Worm (Caenorhabditis elegans) whole organism, L1 larva: Measurements from ENCODE around the gene F11D5.6.

Experiments used
- C16A3.4 ChIP-seq: fragments of 150-350 bp; optimal IDR thresholded peaks from 2 replicates; lab custom pipeline; 2014; ENCODE audit warnings: missing biosample characterization, missing genetic modification characterization
- C34B4.2 ChIP-seq: sonication (generic microtip); optimal IDR thresholded peaks from 2 replicates; lab custom pipeline; 2017; ENCODE audit warnings: mild to moderate bottlenecking, missing genetic modification characterization, missing compliant biosample characterization
- F16B12.6 ChIP-seq: fragments of 150-350 bp; optimal IDR thresholded peaks from 2 replicates; lab custom pipeline; 2014; ENCODE audit warnings: missing biosample characterization, missing genetic modification characterization
- aly-2 ChIP-seq: fragments of 150-350 bp; optimal IDR thresholded peaks from 2 replicates; lab custom pipeline; 2014; ENCODE audit warnings: missing biosample characterization, missing genetic modification characterization
- blmp-1 ChIP-seq: fragments of 150-350 bp; optimal IDR thresholded peaks from 2 replicates; lab custom pipeline; 2014; ENCODE audit warnings: missing biosample characterization, missing genetic modification characterization
- ceh-63 ChIP-seq: fragments of 200-800 bp; sonication (Bioruptor generic); optimal IDR thresholded peaks from 2 replicates; lab custom pipeline; 2018; ENCODE audit warnings: mild to moderate bottlenecking, missing genetic modification characterization, missing compliant biosample characterization
- ceh-8 ChIP-seq: fragments of 200-800 bp; sonication (Bioruptor generic); optimal IDR thresholded peaks from 2 replicates; lab custom pipeline; 2018; ENCODE audit warnings: mild to moderate bottlenecking, missing genetic modification characterization, moderate library complexity, missing compliant biosample characterization
- ceh-90 ChIP-seq: sonication (generic microtip); optimal IDR thresholded peaks from 2 replicates; lab custom pipeline; 2016; ENCODE audit warnings: missing genetic modification characterization, missing compliant biosample characterization
- dsc-1 ChIP-seq: sonication (generic microtip); optimal IDR thresholded peaks from 2 replicates; lab custom pipeline; 2016; ENCODE audit warnings: mild to moderate bottlenecking, missing genetic modification characterization, missing compliant biosample characterization
- egl-13 ChIP-seq: sonication (generic microtip); optimal IDR thresholded peaks from 2 replicates; lab custom pipeline; 2016; ENCODE audit warnings: missing genotype, missing genetic modification reagents, missing genetic modification characterization, missing compliant biosample characterization
- egl-27 ChIP-seq, 2 experiments: fragments of 150-350 bp in 1 of 2; sonication (generic microtip); optimal IDR thresholded peaks; 3 replicates each; lab custom pipeline; 2017 to 2018; ENCODE audit warnings: missing biosample characterization in 2 of 2, missing genetic modification characterization in 2 of 2, missing genetic modification reagents in 2 of 2
- elt-2 ChIP-seq: sonication (generic microtip); optimal IDR thresholded peaks from 2 replicates; lab custom pipeline; 2016; ENCODE audit warnings: missing genetic modification characterization, mild to moderate bottlenecking, inconsistent platforms, missing compliant biosample characterization, missing genetic modification reagents
- ets-5 ChIP-seq: fragments of 200-800 bp; sonication (Bioruptor generic); IDR thresholded peaks from 2 replicates; pipeline ENCODE4 v1.3.6; 2022; ENCODE audit warnings: missing genetic modification characterization, missing compliant biosample characterization
- fkh-4 ChIP-seq: sonication (generic microtip); optimal IDR thresholded peaks from 2 replicates; lab custom pipeline; 2016; ENCODE audit warnings: missing compliant biosample characterization, missing genetic modification characterization, borderline replicate concordance
- fkh-8 ChIP-seq: sonication (generic microtip); optimal IDR thresholded peaks from 2 replicates; lab custom pipeline; 2016; ENCODE audit warnings: mild to moderate bottlenecking, missing genetic modification characterization, missing compliant biosample characterization
- hlh-17 ChIP-seq: fragments of 200-800 bp; sonication (Bioruptor generic); optimal IDR thresholded peaks from 2 replicates; lab custom pipeline; 2018; ENCODE audit warnings: missing genetic modification characterization, mild to moderate bottlenecking, missing compliant biosample characterization, moderate library complexity, borderline replicate concordance
- isw-1 ChIP-seq: fragments of 200-800 bp; sonication (Bioruptor generic); IDR thresholded peaks from 2 replicates; pipeline ENCODE4 v1.3.6; 2022; ENCODE audit warnings: missing genetic modification characterization, missing compliant biosample characterization
- jun-1 ChIP-seq: fragments of 150-350 bp; optimal IDR thresholded peaks from 2 replicates; lab custom pipeline; 2014; ENCODE audit warnings: missing biosample characterization, missing genetic modification reagents, missing genetic modification characterization
- lin-13 ChIP-seq: fragments of 150-350 bp; optimal IDR thresholded peaks from 2 replicates; lab custom pipeline; 2014; ENCODE audit warnings: missing biosample characterization, missing genetic modification reagents, missing genetic modification characterization
- lin-14 ChIP-seq: fragments of 200-800 bp; sonication (Bioruptor generic); optimal IDR thresholded peaks from 2 replicates; lab custom pipeline; 2018; ENCODE audit warnings: mild to moderate bottlenecking, missing genetic modification characterization, moderate library complexity, missing compliant biosample characterization
- lin-15B ChIP-seq: fragments of 150-350 bp; sonication (generic microtip); optimal IDR thresholded peaks from 3 replicates; lab custom pipeline; 2014; ENCODE audit warnings: missing biosample characterization, missing genetic modification characterization
- lin-39 ChIP-seq: fragments of 150-350 bp; optimal IDR thresholded peaks from 2 replicates; lab custom pipeline; 2014; ENCODE audit warnings: missing biosample characterization, missing genetic modification reagents, missing genetic modification characterization
- lsy-2 ChIP-seq, 2 experiments: fragments of 150-350 bp; optimal IDR thresholded peaks; 2 replicates each; lab custom pipeline; 2014; ENCODE audit warnings: missing biosample characterization in 2 of 2, missing genetic modification characterization in 2 of 2
- mdl-1 ChIP-seq, 2 experiments: fragments of 150-350 bp; optimal IDR thresholded peaks; 2 replicates each; lab custom pipeline; 2014 to 2017; ENCODE audit warnings: missing biosample characterization in 2 of 2, missing genetic modification characterization in 2 of 2, inconsistent platforms in 1 of 2
- nhr-11 ChIP-seq: fragments of 150-350 bp; optimal IDR thresholded peaks from 2 replicates; lab custom pipeline; 2014; ENCODE audit warnings: missing biosample characterization, missing genetic modification characterization
- nhr-12 ChIP-seq: sonication (generic microtip); optimal IDR thresholded peaks from 2 replicates; lab custom pipeline; 2017; ENCODE audit warnings: missing biosample characterization, missing genetic modification characterization
- nhr-19 ChIP-seq: fragments of 200-800 bp; sonication (Bioruptor generic); conservative IDR thresholded peaks from 2 replicates; pipeline ENCODE4 v1.3.6; 2022; ENCODE audit warnings: missing genetic modification characterization, missing compliant biosample characterization
- nhr-20 ChIP-seq: sonication (generic microtip); optimal IDR thresholded peaks from 2 replicates; lab custom pipeline; 2016; ENCODE audit warnings: mild to moderate bottlenecking, missing genetic modification characterization, missing compliant biosample characterization
- nhr-237 ChIP-seq: fragments of 150-350 bp; optimal IDR thresholded peaks from 2 replicates; lab custom pipeline; 2014; ENCODE audit warnings: missing biosample characterization, missing genetic modification characterization
- nhr-47 ChIP-seq: sonication (generic microtip); optimal IDR thresholded peaks from 2 replicates; lab custom pipeline; 2016; ENCODE audit warnings: mild to moderate bottlenecking, missing genetic modification characterization, moderate library complexity, missing compliant biosample characterization
- nhr-77 ChIP-seq: fragments of 150-350 bp; optimal IDR thresholded peaks from 2 replicates; lab custom pipeline; 2014; ENCODE audit warnings: missing biosample characterization, missing genetic modification characterization
- nhr-84 ChIP-seq: sonication (generic microtip); optimal IDR thresholded peaks from 2 replicates; lab custom pipeline; 2017; ENCODE audit warnings: missing biosample characterization, missing genetic modification characterization
- nhr-90 ChIP-seq: sonication (generic microtip); optimal IDR thresholded peaks from 2 replicates; lab custom pipeline; 2016; ENCODE audit warnings: mild to moderate bottlenecking, missing genetic modification characterization, missing compliant biosample characterization; ENCODE audit not compliant: poor library complexity
- pag-3 ChIP-seq: sonication (generic microtip); optimal IDR thresholded peaks from 2 replicates; lab custom pipeline; 2017; ENCODE audit warnings: missing genetic modification characterization, mild to moderate bottlenecking, missing compliant biosample characterization, antibody characterized with exemption, borderline replicate concordance; ENCODE audit not compliant: insufficient read depth
- pqm-1 ChIP-seq: sonication (generic microtip); optimal IDR thresholded peaks from 3 replicates; lab custom pipeline; 2017; ENCODE audit warnings: missing biosample characterization, missing genetic modification characterization
- snu-23 ChIP-seq: sonication (generic microtip); optimal IDR thresholded peaks from 2 replicates; lab custom pipeline; 2016; ENCODE audit warnings: missing genetic modification characterization, missing compliant biosample characterization
- sptf-1 ChIP-seq: fragments of 150-350 bp; optimal IDR thresholded peaks from 2 replicates; lab custom pipeline; 2014; ENCODE audit warnings: missing biosample characterization, missing genetic modification characterization
- swsn-7 ChIP-seq: sonication (generic microtip); optimal IDR thresholded peaks from 2 replicates; lab custom pipeline; 2016; ENCODE audit warnings: missing genetic modification characterization, missing compliant biosample characterization
- tlp-1 ChIP-seq: fragments of 150-350 bp; optimal IDR thresholded peaks from 2 replicates; lab custom pipeline; 2014; ENCODE audit warnings: missing biosample characterization, missing genetic modification characterization
- unc-130 ChIP-seq: fragments of 150-350 bp; optimal IDR thresholded peaks from 2 replicates; lab custom pipeline; 2017; ENCODE audit warnings: missing biosample characterization, missing genetic modification characterization, inconsistent platforms
- unc-30 ChIP-seq: sonication (generic microtip); optimal IDR thresholded peaks from 2 replicates; lab custom pipeline; 2017; ENCODE audit warnings: missing biosample characterization, missing genetic modification characterization
- unc-62 ChIP-seq: fragments of 150-350 bp; optimal IDR thresholded peaks from 2 replicates; lab custom pipeline; 2014; ENCODE audit warnings: missing biosample characterization, missing genetic modification reagents, missing genetic modification characterization
- vab-15 ChIP-seq: sonication (generic microtip); optimal IDR thresholded peaks from 2 replicates; lab custom pipeline; 2017; ENCODE audit warnings: missing genotype, mild to moderate bottlenecking, missing genetic modification characterization, missing compliant biosample characterization
- xbp-1 ChIP-seq: sonication (generic microtip); optimal IDR thresholded peaks from 2 replicates; lab custom pipeline; 2016; ENCODE audit warnings: missing genetic modification characterization, missing compliant biosample characterization
- zip-4 ChIP-seq: fragments of 200-800 bp; sonication (Bioruptor generic); optimal IDR thresholded peaks from 2 replicates; lab custom pipeline; 2018; ENCODE audit warnings: mild to moderate bottlenecking, missing genetic modification characterization, moderate library complexity, missing compliant biosample characterization
- ztf-11 ChIP-seq, 2 experiments: sonication (generic microtip); optimal IDR thresholded peaks; 2 replicates each; lab custom pipeline; 2016 to 2017; ENCODE audit warnings: missing genetic modification characterization in 2 of 2, missing biosample characterization in 1 of 2, missing compliant biosample characterization in 1 of 2
- ztf-4 ChIP-seq: fragments of 150-350 bp; optimal IDR thresholded peaks from 2 replicates; lab custom pipeline; 2014; ENCODE audit warnings: missing biosample characterization, missing genetic modification characterization

Gene F11D5.6

DNA sequence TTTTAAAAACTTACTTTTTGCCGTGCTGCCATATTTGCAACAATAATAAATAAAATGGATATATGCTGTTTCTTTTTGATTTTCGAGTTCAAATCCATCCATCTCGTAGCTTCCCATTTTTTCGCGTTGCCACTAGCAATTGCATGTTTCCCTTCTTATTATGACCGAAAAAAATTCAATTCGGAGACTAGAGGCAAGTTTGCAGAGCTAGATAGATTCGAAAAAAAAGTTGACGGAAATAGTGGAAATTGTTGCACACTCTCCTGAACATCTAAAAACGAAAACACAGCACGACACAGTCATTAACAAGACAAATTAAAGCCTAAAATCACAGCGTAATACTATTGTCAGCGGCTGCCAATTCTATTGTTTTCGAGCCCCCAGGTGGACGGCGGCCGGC, at the start of gene F11D5.6:
Gene F11D5.6 (minus strand): TSS at position 101 of the 400 bp plus-strand sequence.
- TF ChIP-seq nhr-12 (tag; lab: Kevin White, UChicago), result no peak
- no peak for TF ChIP-seq egl-27 (tag; optimal IDR thresholded peaks at IDR 0.05; lab: Kevin White, UChicago)
- TF ChIP-seq ets-5 (GFP tag; lab: Robert Waterston, UW), result no peak
- no peak for TF ChIP-seq jun-1 (tag; lab: Kevin White, UChicago)
- TF ChIP-seq pqm-1, result no peak
- TF ChIP-seq swsn-7 (tag; lab: Kevin White, UChicago), result no peak
- TF ChIP-seq nhr-19 (GFP tag; lab: Robert Waterston, UW), result no peak
- no peak for TF ChIP-seq lin-39 (tag; lab: Kevin White, UChicago)
- TF ChIP-seq hlh-17 (GFP tag; lab: Kevin White, UChicago), result no peak
- no peak for TF ChIP-seq F16B12.6 (tag; lab: Kevin White, UChicago)
- TF ChIP-seq nhr-77, result no peak
- TF ChIP-seq fkh-4, result no peak
- TF ChIP-seq ceh-8 (GFP tag; lab: Kevin White, UChicago), result no peak
- TF ChIP-seq lsy-2 (tag; optimal IDR thresholded peaks at IDR 0.05; lab: Kevin White, UChicago), result no peak
- TF ChIP-seq pag-3 (tag; lab: Kevin White, UChicago), result no peak
- no peak for TF ChIP-seq lin-13 (GFP tag; lab: Kevin White, UChicago)
- no peak for TF ChIP-seq C16A3.4 (tag; lab: Kevin White, UChicago)
- TF ChIP-seq nhr-11 (tag; lab: Kevin White, UChicago), result no peak
- TF ChIP-seq xbp-1 (tag; lab: Kevin White, UChicago), result no peak
- no peak for TF ChIP-seq unc-130

DNA sequence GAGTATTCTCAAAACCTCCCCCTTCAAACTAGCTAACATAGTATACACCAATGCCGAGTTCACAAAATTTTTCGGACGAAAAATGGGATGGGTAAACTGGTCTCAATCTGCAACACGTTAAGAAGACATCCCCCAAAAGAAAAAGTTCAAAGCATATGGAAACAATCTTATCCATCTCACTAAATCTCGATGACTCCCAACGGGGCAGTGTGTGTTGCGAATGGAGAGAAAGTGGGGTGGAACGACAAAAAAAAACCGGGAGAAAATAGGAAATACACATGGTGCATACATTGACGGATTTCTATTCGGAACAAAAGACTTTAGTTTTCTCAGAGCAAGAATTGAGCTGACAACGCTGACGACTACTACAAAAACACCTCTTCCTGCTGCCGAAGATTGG, 49.2 kb upstream of the F11D5.6 start:
- no peak for TF ChIP-seq pqm-1
- no peak for TF ChIP-seq ceh-90 (tag; lab: Kevin White, UChicago)
- TF ChIP-seq ceh-63 (GFP tag; lab: Kevin White, UChicago), result no peak
- no peak for TF ChIP-seq C16A3.4 (tag; lab: Kevin White, UChicago)
- TF ChIP-seq ets-5 (GFP tag; lab: Robert Waterston, UW), result no peak
- TF ChIP-seq zip-4 (GFP tag; lab: Kevin White, UChicago), result no peak
- TF ChIP-seq unc-30, result no peak
- no peak for TF ChIP-seq blmp-1 (tag; lab: Kevin White, UChicago)
- peak; percentile 50 for TF ChIP-seq fkh-4
- TF ChIP-seq dsc-1 (tag; lab: Kevin White, UChicago), result peak; percentile 88
- no peak for TF ChIP-seq aly-2

DNA sequence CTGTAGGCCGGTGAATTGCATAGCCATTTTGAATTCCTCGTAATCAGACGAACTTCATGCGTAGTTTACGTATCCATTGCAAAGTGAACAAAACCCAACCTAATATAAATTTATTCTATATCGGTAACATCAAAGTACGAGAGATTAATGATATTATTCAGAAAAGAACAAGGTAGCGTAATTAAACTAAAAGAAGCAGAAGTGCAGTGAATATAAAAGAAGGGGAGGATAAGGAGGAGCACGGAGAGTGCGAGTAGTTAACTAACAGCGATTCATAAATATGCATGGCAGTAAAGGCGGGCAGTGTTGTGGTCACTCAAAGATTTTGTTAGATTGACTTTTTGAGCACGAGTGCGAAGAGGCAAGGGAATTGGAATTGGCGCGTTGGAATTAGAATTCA, 48.6 kb upstream of the F11D5.6 start, which contains the start of gene clc-3:
Gene clc-3 (minus strand): TSS at position 101 of the 400 bp plus-strand sequence.
- no peak for TF ChIP-seq nhr-84
- no peak for TF ChIP-seq ztf-4 (tag; lab: Kevin White, UChicago)
- TF ChIP-seq lin-14 (GFP tag; lab: Kevin White, UChicago), result peak; percentile 2
- no peak for TF ChIP-seq isw-1

DNA sequence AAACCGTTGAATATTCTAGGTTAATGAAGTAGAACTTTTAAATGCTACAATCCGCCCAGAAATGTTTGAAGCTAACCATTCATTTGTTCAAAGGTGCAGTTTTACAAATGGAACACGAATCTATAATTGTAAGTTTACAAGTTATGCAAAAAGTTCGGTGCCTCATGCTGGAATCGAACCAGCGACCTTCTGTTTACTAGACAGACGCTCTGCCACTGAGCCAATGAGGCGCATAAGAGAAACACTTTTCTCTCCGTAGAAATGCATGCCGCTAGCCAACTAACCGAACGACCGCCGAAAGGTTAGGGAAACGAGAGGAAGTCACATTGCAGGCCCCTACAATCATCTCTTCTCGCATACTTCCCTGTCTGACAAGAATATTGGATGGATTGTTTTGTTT, 45.2 kb upstream of the F11D5.6 start:
- TF ChIP-seq ets-5 (GFP tag; lab: Robert Waterston, UW), result no peak
- no peak for TF ChIP-seq egl-27 (tag; optimal IDR thresholded peaks at IDR 0.05; lab: Kevin White, UChicago)
- TF ChIP-seq nhr-90 (tag; lab: Kevin White, UChicago), result peak; percentile 71
- TF ChIP-seq snu-23 (GFP tag; lab: Kevin White, UChicago), result peak; percentile 83
- TF ChIP-seq vab-15 (tag; lab: Kevin White, UChicago), result peak; percentile 12
- peak; percentile 27 for TF ChIP-seq egl-13 (tag; lab: Kevin White, UChicago)
- no peak for TF ChIP-seq sptf-1 (tag; lab: Kevin White, UChicago)
- peak; percentile 19 for TF ChIP-seq elt-2 (tag; lab: Kevin White, UChicago)
- TF ChIP-seq C34B4.2 (tag; lab: Kevin White, UChicago), result no peak
- peak; percentile 37 for TF ChIP-seq nhr-237 (tag; lab: Kevin White, UChicago)
- TF ChIP-seq tlp-1 (tag; lab: Kevin White, UChicago), result no peak
- TF ChIP-seq lin-15B (tag; lab: Kevin White, UChicago), result no peak
- TF ChIP-seq fkh-8 (tag; lab: Kevin White, UChicago), result peak; percentile 68
- TF ChIP-seq ztf-11 (tag; optimal IDR thresholded peaks at IDR 0.05; lab: Kevin White, UChicago), result no peak
- no peak for TF ChIP-seq blmp-1 (tag; lab: Kevin White, UChicago)
- TF ChIP-seq swsn-7 (tag; lab: Kevin White, UChicago), result peak; percentile 71
- TF ChIP-seq nhr-47 (tag; lab: Kevin White, UChicago), result peak; percentile 80
- TF ChIP-seq pag-3 (tag; lab: Kevin White, UChicago), result no peak
- TF ChIP-seq ceh-90 (tag; lab: Kevin White, UChicago), result peak; percentile 24
- no peak for TF ChIP-seq pqm-1
- peak; percentile 76 for TF ChIP-seq nhr-20 (tag; lab: Kevin White, UChicago)
- peak in 1 of 2 experiments; percentile 68 for TF ChIP-seq mdl-1 (tag; optimal IDR thresholded peaks at IDR 0.05; lab: Kevin White, UChicago)
- TF ChIP-seq unc-62, result no peak
- TF ChIP-seq nhr-19 (GFP tag; lab: Robert Waterston, UW), result peak; percentile 77
- TF ChIP-seq unc-130, result peak; percentile 11
